Fruit fly (Drosophila melanogaster): ENCODE data around the gene melt.
A peak's percentile ranks its signal among the peaks of the same experiment; 100 is the strongest.

- no peak for TF ChIP-seq Clk (GFP tag; optimal IDR thresholded peaks at IDR 0.05)
- TF ChIP-seq Crg-1 (GFP tag; optimal IDR thresholded peaks at IDR 0.05) = no peak
- TF ChIP-seq kay (GFP tag; ENCODE audit: borderline replicate concordance) = no peak
- TF ChIP-seq Hr96 (GFP tag; optimal IDR thresholded peaks at IDR 0.05) = no peak
- TF ChIP-seq CG33017 (tag; optimal IDR thresholded peaks at IDR 0.05) = no peak
- no peak for TF ChIP-seq bab1 (GFP tag; optimal IDR thresholded peaks at IDR 0.05)
- peak; percentile 59 for TF ChIP-seq cic (GFP tag; optimal IDR thresholded peaks at IDR 0.05)
- no peak for TF ChIP-seq pad (GFP tag; optimal IDR thresholded peaks at IDR 0.05)
These were observed 5.9 kb upstream of the melt start, which contains the start of the genes Acbp4 and Acbp6 for dm6 chr3L:7128214-7129008.
